Worm (Caenorhabditis elegans) whole organism, mixed stage, embryonic: ENCODE measurements around the gene B0432.8.

Source experiments
- ces-1 ChIP-seq: fragments of 150-350 bp; optimal IDR thresholded peaks from 2 replicates; lab custom pipeline; 2014; ENCODE audit warnings: missing biosample characterization, missing genetic modification reagents, missing genetic modification characterization
- lin-32 ChIP-seq: fragments of 200-800 bp; sonication (Bioruptor generic); optimal IDR thresholded peaks from 2 replicates; lab custom pipeline; 2018; ENCODE audit warnings: mild to moderate bottlenecking, missing genetic modification characterization, missing compliant biosample characterization
- nhr-237 ChIP-seq: fragments of 150-350 bp; optimal IDR thresholded peaks from 2 replicates; lab custom pipeline; 2014; ENCODE audit warnings: missing biosample characterization, missing genetic modification characterization
- nhr-28 ChIP-seq: fragments of 150-350 bp; optimal IDR thresholded peaks from 2 replicates; lab custom pipeline; 2014; ENCODE audit warnings: missing biosample characterization, missing genetic modification characterization
- unc-62 ChIP-seq: fragments of 150-350 bp; optimal IDR thresholded peaks from 2 replicates; lab custom pipeline; 2014; ENCODE audit warnings: missing biosample characterization, missing genetic modification reagents, missing genetic modification characterization
- ztf-11 ChIP-seq: fragments of 150-350 bp; optimal IDR thresholded peaks from 2 replicates; lab custom pipeline; 2014; ENCODE audit warnings: missing biosample characterization, missing genetic modification characterization

DNA sequence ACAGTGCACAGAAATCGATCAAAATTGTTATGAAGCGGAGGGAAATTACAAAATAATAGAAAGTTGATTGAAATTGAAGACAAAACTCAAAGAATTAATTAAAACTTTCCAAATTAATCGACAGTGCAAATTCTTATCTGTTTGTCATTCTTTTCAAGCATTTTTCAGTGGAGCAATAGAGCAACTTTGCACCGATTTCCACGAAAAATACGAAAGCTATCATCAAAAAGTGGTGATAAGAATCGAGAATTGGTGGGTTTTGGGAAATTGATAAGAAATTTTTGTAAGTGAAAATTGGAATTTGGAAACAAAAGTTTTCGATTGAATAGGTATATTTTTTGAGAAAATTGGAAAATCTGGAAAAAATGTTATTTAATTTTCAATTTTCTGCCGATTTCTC is 38.5 kb downstream of the B0432.8 start:
- TF ChIP-seq unc-62 (GFP tag; lab: Kevin White, UChicago) (no peak), ztf-11 (tag; lab: Kevin White, UChicago) (no peak), ces-1 (GFP tag; lab: Kevin White, UChicago) (no peak), nhr-237 (no peak), lin-32 (GFP tag; lab: Kevin White, UChicago) (no peak), nhr-28 (tag; lab: Kevin White, UChicago) (no peak)
